Fruit fly (Drosophila melanogaster) whole organism, embryonic: ENCODE results near the gene CG5080.
A peak's percentile ranks its signal among the peaks of the same experiment; 100 is the strongest.

Source experiments
- Asciz ChIP-seq: fragments of 200-800 bp; sonication (Bioruptor generic); optimal IDR thresholded peaks from 2 replicates; lab custom pipeline; 2017; ENCODE audit warnings: missing biosample characterization, mild to moderate bottlenecking, missing genetic modification characterization, missing genetic modification reagents
- CG11456 ChIP-seq: fragments of 200-800 bp; sonication (Bioruptor generic); IDR thresholded peaks from 3 replicates; pipeline ENCODE4 v1.3.6; 2022; ENCODE audit warnings: missing biosample characterization, missing genetic modification characterization
- CG14667 ChIP-seq: fragments of 200-800 bp; sonication (Bioruptor generic); IDR thresholded peaks from 2 replicates; pipeline ENCODE4 v1.3.6; 2022; ENCODE audit warnings: missing biosample characterization, missing genetic modification characterization
- CG1602 ChIP-seq: fragments of 200-800 bp; sonication (Bioruptor generic); optimal IDR thresholded peaks from 3 replicates; lab custom pipeline; 2016; ENCODE audit warnings: missing biosample characterization, missing genetic modification characterization
- CG17385 ChIP-seq: fragments of 200-800 bp; sonication (Bioruptor generic); optimal IDR thresholded peaks from 3 replicates; lab custom pipeline; 2018; ENCODE audit warnings: missing biosample characterization, mild to moderate bottlenecking, missing genetic modification characterization
- CG17912 ChIP-seq: fragments of 200-800 bp; sonication (Bioruptor generic); optimal IDR thresholded peaks from 2 replicates; lab custom pipeline; 2018; ENCODE audit warnings: missing biosample characterization, mild to moderate bottlenecking, missing genetic modification characterization
- CG18011 ChIP-seq: fragments of 200-800 bp; sonication (Bioruptor generic); optimal IDR thresholded peaks from 2 replicates; lab custom pipeline; 2017; ENCODE audit warnings: missing biosample characterization, missing genetic modification characterization, mild to moderate bottlenecking, moderate library complexity, missing genotype
- CG2116 ChIP-seq: fragments of 200-800 bp; sonication (Bioruptor generic); optimal IDR thresholded peaks from 3 replicates; lab custom pipeline; 2018; ENCODE audit warnings: missing biosample characterization, mild to moderate bottlenecking, missing genetic modification characterization
- CG2199 ChIP-seq: fragments of 200-800 bp; sonication (Bioruptor generic); IDR thresholded peaks from 3 replicates; pipeline ENCODE4 v1.3.6; 2022; ENCODE audit warnings: missing biosample characterization, missing genetic modification characterization
- CG2202 ChIP-seq: fragments of 200-800 bp; sonication (Bioruptor generic); optimal IDR thresholded peaks from 2 replicates; lab custom pipeline; 2018; ENCODE audit warnings: missing biosample characterization, mild to moderate bottlenecking, missing genetic modification characterization
- CG3163 ChIP-seq: fragments of 200-800 bp; sonication (Bioruptor generic); optimal IDR thresholded peaks from 3 replicates; lab custom pipeline; 2016; ENCODE audit warnings: missing biosample characterization, missing genetic modification characterization
- CG6175 ChIP-seq: fragments of 200-800 bp; sonication (Bioruptor generic); IDR thresholded peaks from 3 replicates; pipeline ENCODE4 v1.3.6; 2022; ENCODE audit warnings: missing biosample characterization, missing genetic modification characterization
- CG6254 ChIP-seq: fragments of 200-800 bp; sonication (Bioruptor generic); optimal IDR thresholded peaks from 3 replicates; lab custom pipeline; 2017; ENCODE audit warnings: mild to moderate bottlenecking, missing biosample characterization, missing genetic modification reagents, missing genetic modification characterization
- CG7786 ChIP-seq: fragments of 200-800 bp; sonication (Bioruptor generic); optimal IDR thresholded peaks from 2 replicates; lab custom pipeline; 2016; ENCODE audit warnings: missing biosample characterization, missing genetic modification characterization
- CG7963 ChIP-seq: fragments of 200-800 bp; sonication (Bioruptor generic); IDR thresholded peaks from 3 replicates; pipeline ENCODE4 v1.3.6; 2022; ENCODE audit warnings: missing biosample characterization, missing genetic modification characterization; ENCODE audit not compliant: partially characterized antibody
- Dip3 ChIP-seq: fragments of 200-800 bp; sonication (Bioruptor generic); optimal IDR thresholded peaks from 3 replicates; lab custom pipeline; 2016; ENCODE audit warnings: missing biosample characterization, missing genetic modification characterization
- Doc2 ChIP-seq: fragments of 200-800 bp; sonication (Bioruptor generic); IDR thresholded peaks from 2 replicates; pipeline ENCODE4 v1.3.6; 2022; ENCODE audit warnings: missing biosample characterization, missing genetic modification characterization
- Eip74EF ChIP-seq, 2 experiments: fragments of 200-800 bp in 1 of 2; fragments of >200 bp in 1 of 2; sonication (Bioruptor generic) in 1 of 2; optimal IDR thresholded peaks; 2 replicates each; lab custom pipeline; 2017 to 2019; ENCODE audit warnings: missing biosample characterization in 2 of 2, missing genetic modification characterization in 2 of 2, mild to moderate bottlenecking in 1 of 2, moderate library complexity in 1 of 2
- Fer1 ChIP-seq: fragments of 200-800 bp; sonication (Bioruptor generic); optimal IDR thresholded peaks from 2 replicates; lab custom pipeline; 2017; ENCODE audit warnings: missing biosample characterization, mild to moderate bottlenecking, missing genetic modification characterization
- Fer2 ChIP-seq: fragments of 200-800 bp; sonication (Bioruptor generic); optimal IDR thresholded peaks from 2 replicates; lab custom pipeline; 2018; ENCODE audit warnings: missing biosample characterization, mild to moderate bottlenecking, missing genetic modification characterization, moderate library complexity
- HLHmδ ChIP-seq: fragments of 200-800 bp; sonication (Bioruptor generic); optimal IDR thresholded peaks from 2 replicates; lab custom pipeline; 2018; ENCODE audit warnings: missing biosample characterization, mild to moderate bottlenecking, missing genetic modification characterization, moderate library complexity
- Max ChIP-seq: fragments of 200-800 bp; sonication (Bioruptor generic); optimal IDR thresholded peaks from 2 replicates; lab custom pipeline; 2016; ENCODE audit warnings: missing biosample characterization, mild to moderate bottlenecking, missing genetic modification characterization
- NfI ChIP-seq: fragments of 200-800 bp; sonication (Bioruptor generic); optimal IDR thresholded peaks from 3 replicates; lab custom pipeline; 2018; ENCODE audit warnings: missing biosample characterization, mild to moderate bottlenecking, missing genetic modification characterization, moderate library complexity
- Sin3A ChIP-seq: fragments of >200 bp; optimal IDR thresholded peaks from 2 replicates; lab custom pipeline; 2018
- Ssrp ChIP-seq: fragments of 200-800 bp; sonication (Bioruptor generic); optimal IDR thresholded peaks from 2 replicates; lab custom pipeline; 2018; ENCODE audit warnings: missing biosample characterization, mild to moderate bottlenecking, missing genetic modification characterization, moderate library complexity
- ac ChIP-seq: fragments of 200-800 bp; sonication (Bioruptor generic); optimal IDR thresholded peaks from 3 replicates; lab custom pipeline; 2017; ENCODE audit warnings: missing biosample characterization, mild to moderate bottlenecking, missing genetic modification characterization
- ap ChIP-seq: fragments of 200-800 bp; sonication (Bioruptor generic); IDR thresholded peaks from 2 replicates; pipeline ENCODE4 v1.3.6; 2022; ENCODE audit warnings: missing biosample characterization, missing genetic modification characterization
- az2 ChIP-seq: fragments of 200-800 bp; sonication (Bioruptor generic); optimal IDR thresholded peaks from 3 replicates; lab custom pipeline; 2016; ENCODE audit warnings: missing biosample characterization, missing genetic modification characterization
- chm ChIP-seq: fragments of 200-800 bp; sonication (Bioruptor generic); IDR thresholded peaks from 2 replicates; pipeline ENCODE4 v1.3.6; 2022; ENCODE audit warnings: missing biosample characterization, missing genetic modification characterization
- crol ChIP-seq: fragments of 200-800 bp; sonication (Bioruptor generic); IDR thresholded peaks from 2 replicates; pipeline ENCODE4 v1.3.6; 2022; ENCODE audit warnings: missing biosample characterization, missing genetic modification characterization
- ems ChIP-seq: fragments of 200-800 bp; sonication (Bioruptor generic); optimal IDR thresholded peaks from 3 replicates; lab custom pipeline; 2016; ENCODE audit warnings: missing biosample characterization, missing genetic modification characterization
- eve ChIP-seq, 2 experiments: fragments of >200 bp; optimal IDR thresholded peaks; 2 replicates each; lab custom pipeline; 2017; ENCODE audit warnings: missing biosample characterization in 2 of 2, missing genetic modification characterization in 2 of 2
- ewg ChIP-seq: fragments of 200-800 bp; sonication (Bioruptor generic); optimal IDR thresholded peaks from 3 replicates; lab custom pipeline; 2017; ENCODE audit warnings: mild to moderate bottlenecking, missing biosample characterization, missing genetic modification reagents, missing genetic modification characterization
- fd102C ChIP-seq: fragments of 200-800 bp; sonication (Bioruptor generic); optimal IDR thresholded peaks from 2 replicates; lab custom pipeline; 2018; ENCODE audit warnings: missing biosample characterization, mild to moderate bottlenecking, missing genetic modification characterization, moderate library complexity
- fd96Cb ChIP-seq: fragments of 200-800 bp; sonication (Bioruptor generic); optimal IDR thresholded peaks from 2 replicates; lab custom pipeline; 2018; ENCODE audit warnings: missing biosample characterization, mild to moderate bottlenecking, missing genetic modification characterization, moderate library complexity
- gcm ChIP-seq: fragments of 200-800 bp; sonication (Bioruptor generic); optimal IDR thresholded peaks from 2 replicates; lab custom pipeline; 2019; ENCODE audit warnings: missing biosample characterization, mild to moderate bottlenecking, missing genetic modification characterization, moderate library complexity
- gem ChIP-seq: fragments of 200-800 bp; sonication (Bioruptor generic); optimal IDR thresholded peaks from 2 replicates; lab custom pipeline; 2019; ENCODE audit warnings: missing biosample characterization, mild to moderate bottlenecking, missing genetic modification characterization, moderate library complexity
- her ChIP-seq: fragments of 200-800 bp; sonication (Bioruptor generic); optimal IDR thresholded peaks from 2 replicates; lab custom pipeline; 2016; ENCODE audit warnings: missing biosample characterization, missing genetic modification characterization
- inv ChIP-seq: fragments of 200-800 bp; sonication (Bioruptor generic); IDR thresholded peaks from 2 replicates; pipeline ENCODE4 v1.3.6; 2022; ENCODE audit warnings: missing biosample characterization, missing genetic modification characterization; ENCODE audit not compliant: partially characterized antibody
- luna ChIP-seq: fragments of 200-800 bp; sonication (Bioruptor generic); optimal IDR thresholded peaks from 2 replicates; lab custom pipeline; 2016; ENCODE audit warnings: missing biosample characterization, missing genetic modification characterization
- maf-S ChIP-seq: fragments of 200-800 bp; sonication (Bioruptor generic); optimal IDR thresholded peaks from 2 replicates; lab custom pipeline; 2016; ENCODE audit warnings: missing biosample characterization, missing genetic modification characterization
- p53 ChIP-seq: fragments of 200-800 bp; sonication (Bioruptor generic); optimal IDR thresholded peaks from 2 replicates; lab custom pipeline; 2016; ENCODE audit warnings: missing biosample characterization, missing genetic modification characterization
- sens ChIP-seq: fragments of 200-800 bp; sonication (Bioruptor generic); peaks from one replicate; lab custom pipeline; 2016; ENCODE audit warnings: missing biosample characterization, missing genetic modification characterization
- tio ChIP-seq: fragments of 200-800 bp; sonication (Bioruptor generic); optimal IDR thresholded peaks from 2 replicates; lab custom pipeline; 2017; ENCODE audit warnings: missing biosample characterization, missing genetic modification characterization, inconsistent platforms
- twi ChIP-seq: fragments of 200-800 bp; optimal IDR thresholded peaks from 2 replicates; lab custom pipeline; 2019; ENCODE audit warnings: missing biosample characterization, mild to moderate bottlenecking, missing genetic modification characterization, moderate library complexity
- unc-4 ChIP-seq: fragments of 200-800 bp; sonication (Bioruptor generic); IDR thresholded peaks from 2 replicates; pipeline ENCODE4 v1.3.6; 2022; ENCODE audit warnings: missing biosample characterization, missing genetic modification characterization; ENCODE audit not compliant: partially characterized antibody
- vvl ChIP-seq: fragments of 200-800 bp; sonication (Bioruptor generic); IDR thresholded peaks from 2 replicates; pipeline ENCODE4 v1.3.6; 2022; ENCODE audit warnings: missing biosample characterization, missing genetic modification characterization
- zfh2 ChIP-seq: fragments of 200-800 bp; sonication (Bioruptor generic); optimal IDR thresholded peaks from 2 replicates; lab custom pipeline; 2016; ENCODE audit warnings: missing biosample characterization, missing genetic modification characterization

The CG5080 gene

dm6 chr2L:1128932-1129887, 34.5 kb downstream of the CG5080 start, which contains the start of the genes Pino and TBC1D23 (continued):
- no peak for TF ChIP-seq eve (GFP tag; optimal IDR thresholded peaks at IDR 0.05; lab: Kevin White, UChicago)
- peak; percentile 64 for TF ChIP-seq az2 (GFP tag; lab: Kevin White, UChicago)
- peak; percentile 89 for TF ChIP-seq gem (tag; lab: Kevin White, UChicago)
- peak; percentile 49 for TF ChIP-seq twi
- no peak for TF ChIP-seq ac (GFP tag; lab: Kevin White, UChicago)
- peak; percentile 75 for TF ChIP-seq CG2116 (GFP tag; lab: Kevin White, UChicago)
- no peak for TF ChIP-seq tio (GFP tag; lab: Kevin White, UChicago)
- TF ChIP-seq CG17912, result no peak
- TF ChIP-seq Dip3 (GFP tag; lab: Kevin White, UChicago), result peak; percentile 41
- TF ChIP-seq Fer2, result peak; percentile 49
- TF ChIP-seq CG2202 (tag; lab: Kevin White, UChicago), result no peak
- TF ChIP-seq maf-S (GFP tag; lab: Kevin White, UChicago), result no peak
- TF ChIP-seq unc-4 (GFP tag; lab: Robert Waterston, UW), result peak; percentile 67
- TF ChIP-seq Fer1 (GFP tag; lab: Kevin White, UChicago), result peak; percentile 30
- TF ChIP-seq CG2199, result no peak
- TF ChIP-seq HLHmδ, result no peak
- TF ChIP-seq Ssrp, result peak; percentile 76
- no peak for TF ChIP-seq CG6175 (GFP tag; lab: Robert Waterston, UW)
- no peak for TF ChIP-seq p53 (GFP tag; lab: Kevin White, UChicago)
- TF ChIP-seq Doc2, result no peak
- TF ChIP-seq sens (GFP tag; lab: Kevin White, UChicago), result peak; percentile 86
- no peak for TF ChIP-seq CG3163 (GFP tag; lab: Kevin White, UChicago)
- TF ChIP-seq crol, result peak; percentile 88
- peak; percentile 28 for TF ChIP-seq luna (GFP tag; lab: Kevin White, UChicago)
- TF ChIP-seq her (GFP tag; lab: Kevin White, UChicago), result no peak
- TF ChIP-seq vvl (GFP tag; lab: Robert Waterston, UW), result peak; percentile 70; the same call in 1 of the 2 replicates
- TF ChIP-seq CG18011 (GFP tag; lab: Kevin White, UChicago), result peak; percentile 15
- TF ChIP-seq CG14667 (GFP tag; lab: Robert Waterston, UW), result peak; percentile 58
- peak; percentile 29 for TF ChIP-seq Max (GFP tag; lab: Kevin White, UChicago)
- TF ChIP-seq ap (GFP tag; lab: Robert Waterston, UW), result no peak
- peak; percentile 75 for TF ChIP-seq CG1602 (GFP tag; lab: Kevin White, UChicago)
- peak; percentile 53 for TF ChIP-seq inv
- TF ChIP-seq fd102C (GFP tag; lab: Kevin White, UChicago), result no peak
- peak; percentile 69 for TF ChIP-seq zfh2
- no peak for TF ChIP-seq Eip74EF (GFP tag; optimal IDR thresholded peaks at IDR 0.05; lab: Kevin White, UChicago)
- peak; percentile 63 for TF ChIP-seq fd96Cb (tag; lab: Kevin White, UChicago)
- peak; percentile 37 for TF ChIP-seq gcm (GFP tag; lab: Kevin White, UChicago)
- TF ChIP-seq chm (GFP tag; lab: Robert Waterston, UW), result no peak
- peak; percentile 47 for TF ChIP-seq CG17385 (GFP tag; lab: Kevin White, UChicago)
- TF ChIP-seq NfI, result peak; percentile 77
- peak; percentile 24 for TF ChIP-seq CG7786 (GFP tag; lab: Kevin White, UChicago)
- peak; percentile 19 for TF ChIP-seq Asciz (GFP tag; lab: Kevin White, UChicago)
- TF ChIP-seq CG11456, result peak; percentile 75; the same call in 2 of the 3 replicates
- TF ChIP-seq CG6254 (GFP tag; lab: Kevin White, UChicago), result no peak
- 0 out of 3 replicates have a peak, but pooled peaks have one; percentile 11 for TF ChIP-seq CG7963 (GFP tag; lab: Robert Waterston, UW)
- no peak for TF ChIP-seq Sin3A (lab: Kevin White, UChicago)
- peak; percentile 32 for TF ChIP-seq ewg (GFP tag; lab: Kevin White, UChicago)
- TF ChIP-seq ems (GFP tag; lab: Kevin White, UChicago), result peak; percentile 21
